Worm (Caenorhabditis elegans) whole organism, mixed stage, embryonic: Measurements from ENCODE around the gene lgc-22.

Experiments
- lin-13 ChIP-seq: fragments of 150-350 bp; optimal IDR thresholded peaks from 2 replicates; lab custom pipeline; 2014; ENCODE audit warnings: missing biosample characterization, missing genetic modification characterization
- nhr-237 ChIP-seq: fragments of 150-350 bp; optimal IDR thresholded peaks from 2 replicates; lab custom pipeline; 2014; ENCODE audit warnings: missing biosample characterization, missing genetic modification characterization
- nhr-28 ChIP-seq: fragments of 150-350 bp; optimal IDR thresholded peaks from 2 replicates; lab custom pipeline; 2014; ENCODE audit warnings: missing biosample characterization, missing genetic modification characterization
- nhr-76 ChIP-seq: sonication (generic microtip); optimal IDR thresholded peaks from 2 replicates; lab custom pipeline; 2017; ENCODE audit warnings: missing biosample characterization, missing genetic modification characterization
- unc-120 ChIP-seq: sonication (generic microtip); optimal IDR thresholded peaks from 2 replicates; lab custom pipeline; 2017; ENCODE audit warnings: missing genetic modification characterization, missing compliant biosample characterization; ENCODE audit not compliant: poor library complexity, severe bottlenecking
- unc-39 ChIP-seq: fragments of 150-350 bp; optimal IDR thresholded peaks from 2 replicates; lab custom pipeline; 2014; ENCODE audit warnings: missing biosample characterization, missing genetic modification characterization
- unc-62 ChIP-seq: fragments of 150-350 bp; optimal IDR thresholded peaks from 2 replicates; lab custom pipeline; 2014; ENCODE audit warnings: missing biosample characterization, missing genetic modification reagents, missing genetic modification characterization

- TF ChIP-seq nhr-237 (tag; lab: Kevin White, UChicago) (no peak), unc-62 (GFP tag; lab: Kevin White, UChicago) (no peak), unc-120 (no peak), unc-39 (tag; lab: Kevin White, UChicago) (no peak), nhr-76 (no peak), nhr-28 (tag; lab: Kevin White, UChicago) (no peak), lin-13 (tag; lab: Kevin White, UChicago) (no peak)
These were observed 33.8 kb upstream of the lgc-22 start, which contains the start of gene F36A4.4 for ce11 chrIV:4267320-4267719.
